Worm (Caenorhabditis elegans) whole organism, L2 larva: ENCODE measurements around the gene mdt-9.

Source experiments
- C34F6.9 ChIP-seq: fragments of 150-350 bp; optimal IDR thresholded peaks from 2 replicates; lab custom pipeline; 2014; ENCODE audit warnings: missing biosample characterization, missing genetic modification characterization
- F13H6.1 ChIP-seq: sonication (generic microtip); optimal IDR thresholded peaks from 2 replicates; lab custom pipeline; 2016; ENCODE audit warnings: missing genetic modification characterization, missing compliant biosample characterization
- R02D3.7 ChIP-seq: fragments of 150-350 bp; optimal IDR thresholded peaks from 2 replicates; lab custom pipeline; 2014; ENCODE audit warnings: missing biosample characterization, missing genetic modification characterization
- Y55F3AM.14 ChIP-seq: fragments of 200-800 bp; sonication (Bioruptor generic); optimal IDR thresholded peaks from 2 replicates; lab custom pipeline; 2018; ENCODE audit warnings: mild to moderate bottlenecking, missing genetic modification characterization, missing compliant biosample characterization
- ZK546.5 ChIP-seq: sonication (generic microtip); optimal IDR thresholded peaks from 2 replicates; lab custom pipeline; 2017; ENCODE audit warnings: missing biosample characterization, missing genetic modification characterization
- alr-1 ChIP-seq: fragments of 150-350 bp; optimal IDR thresholded peaks from 2 replicates; lab custom pipeline; 2014; ENCODE audit warnings: missing biosample characterization, missing genetic modification characterization
- aly-2 ChIP-seq: fragments of 150-350 bp; optimal IDR thresholded peaks from 2 replicates; lab custom pipeline; 2014; ENCODE audit warnings: missing biosample characterization, missing genetic modification characterization
- ama-1 ChIP-seq: fragments of 150-350 bp; optimal IDR thresholded peaks from 2 replicates; lab custom pipeline; 2018; ENCODE audit warnings: inconsistent platforms
- blmp-1 ChIP-seq: sonication (generic microtip); optimal IDR thresholded peaks from 2 replicates; lab custom pipeline; 2017; ENCODE audit warnings: missing genetic modification characterization, mild to moderate bottlenecking, missing compliant biosample characterization, antibody characterized with exemption, moderate library complexity; ENCODE audit not compliant: insufficient read depth
- ceh-16 ChIP-seq: fragments of 150-350 bp; optimal IDR thresholded peaks from 2 replicates; lab custom pipeline; 2014; ENCODE audit warnings: missing biosample characterization, missing genetic modification characterization
- ceh-82 ChIP-seq: fragments of 150-350 bp; optimal IDR thresholded peaks from 2 replicates; lab custom pipeline; 2014; ENCODE audit warnings: missing biosample characterization, missing genetic modification characterization
- crh-2 ChIP-seq: sonication (generic microtip); optimal IDR thresholded peaks from 2 replicates; lab custom pipeline; 2017; ENCODE audit warnings: missing biosample characterization, missing genetic modification characterization
- egl-27 ChIP-seq: sonication (generic microtip); optimal IDR thresholded peaks from 3 replicates; lab custom pipeline; 2017; ENCODE audit warnings: missing biosample characterization, missing genetic modification reagents, missing genetic modification characterization
- elt-3 ChIP-seq: sonication (generic microtip); optimal IDR thresholded peaks from 2 replicates; lab custom pipeline; 2017; ENCODE audit warnings: missing biosample characterization, missing genetic modification characterization
- fos-1 ChIP-seq: fragments of 150-350 bp; optimal IDR thresholded peaks from 2 replicates; lab custom pipeline; 2014; ENCODE audit warnings: missing biosample characterization, missing genetic modification characterization
- gmeb-1 ChIP-seq: fragments of 150-350 bp; optimal IDR thresholded peaks from 2 replicates; lab custom pipeline; 2014; ENCODE audit warnings: missing biosample characterization, missing genetic modification characterization
- lin-11 ChIP-seq: fragments of 150-350 bp; sonication (generic microtip); optimal IDR thresholded peaks from 2 replicates; lab custom pipeline; 2014; ENCODE audit warnings: missing biosample characterization, missing genetic modification characterization, inconsistent platforms, mixed read lengths
- lin-13 ChIP-seq: fragments of 150-350 bp; optimal IDR thresholded peaks from 2 replicates; lab custom pipeline; 2014; ENCODE audit warnings: missing biosample characterization, missing genetic modification reagents, missing genetic modification characterization
- lin-39 ChIP-seq: fragments of 150-350 bp; optimal IDR thresholded peaks from 2 replicates; lab custom pipeline; 2014; ENCODE audit warnings: missing biosample characterization, missing genetic modification reagents, missing genetic modification characterization
- lsy-2 ChIP-seq, 2 experiments: fragments of 150-350 bp in 1 of 2; sonication (generic microtip) in 1 of 2; optimal IDR thresholded peaks; 2 replicates each; lab custom pipeline; 2014 to 2017; ENCODE audit warnings: missing biosample characterization in 2 of 2, missing genetic modification characterization in 2 of 2
- mab-5 ChIP-seq: fragments of 150-350 bp; optimal IDR thresholded peaks from 2 replicates; lab custom pipeline; 2014; ENCODE audit warnings: missing biosample characterization, missing genetic modification characterization
- mbf-1 ChIP-seq: sonication (generic microtip); optimal IDR thresholded peaks from 2 replicates; lab custom pipeline; 2017; ENCODE audit warnings: missing biosample characterization, missing genetic modification characterization
- mdl-1 ChIP-seq, 2 experiments: fragments of 150-350 bp in 1 of 2; sonication (generic microtip) in 1 of 2; optimal IDR thresholded peaks; 2 replicates each; lab custom pipeline; 2017; ENCODE audit warnings: missing biosample characterization in 2 of 2, missing genetic modification characterization in 2 of 2
- nhr-10 ChIP-seq: sonication (generic microtip); optimal IDR thresholded peaks from 2 replicates; lab custom pipeline; 2017; ENCODE audit warnings: missing biosample characterization, missing genetic modification characterization
- nhr-11 ChIP-seq: fragments of 150-350 bp; optimal IDR thresholded peaks from 2 replicates; lab custom pipeline; 2014; ENCODE audit warnings: missing biosample characterization, missing genetic modification characterization
- nhr-129 ChIP-seq: fragments of 150-350 bp; optimal IDR thresholded peaks from 2 replicates; lab custom pipeline; 2014; ENCODE audit warnings: missing biosample characterization, missing genetic modification characterization
- nhr-21 ChIP-seq: fragments of 150-350 bp; optimal IDR thresholded peaks from 2 replicates; lab custom pipeline; 2014; ENCODE audit warnings: missing biosample characterization, missing genetic modification characterization
- nhr-23 ChIP-seq: fragments of 150-350 bp; optimal IDR thresholded peaks from 2 replicates; lab custom pipeline; 2014; ENCODE audit warnings: missing biosample characterization, missing genetic modification reagents, missing genetic modification characterization
- nhr-237 ChIP-seq: fragments of 150-350 bp; optimal IDR thresholded peaks from 2 replicates; lab custom pipeline; 2014; ENCODE audit warnings: missing biosample characterization, missing genetic modification characterization
- nhr-25 ChIP-seq: fragments of 150-350 bp; sonication (generic microtip); optimal IDR thresholded peaks from 3 replicates; lab custom pipeline; 2014; ENCODE audit warnings: missing biosample characterization, missing genetic modification characterization
- nhr-6 ChIP-seq: fragments of 150-350 bp; optimal IDR thresholded peaks from 2 replicates; lab custom pipeline; 2014; ENCODE audit warnings: missing biosample characterization, missing genetic modification characterization
- nhr-77 ChIP-seq: fragments of 150-350 bp; optimal IDR thresholded peaks from 2 replicates; lab custom pipeline; 2014; ENCODE audit warnings: missing biosample characterization, missing genetic modification characterization
- peb-1 ChIP-seq: fragments of 150-350 bp; optimal IDR thresholded peaks from 2 replicates; lab custom pipeline; 2014; ENCODE audit warnings: missing biosample characterization, missing genetic modification characterization
- sem-4 ChIP-seq: fragments of 150-350 bp; optimal IDR thresholded peaks from 2 replicates; lab custom pipeline; 2014; ENCODE audit warnings: missing biosample characterization, missing genetic modification reagents, missing genetic modification characterization
- skn-1 ChIP-seq: sonication (generic microtip); optimal IDR thresholded peaks from 2 replicates; lab custom pipeline; 2017; ENCODE audit warnings: missing biosample characterization, missing genetic modification characterization
- sma-3 ChIP-seq: sonication (generic microtip); optimal IDR thresholded peaks from 2 replicates; lab custom pipeline; 2016; ENCODE audit warnings: missing genetic modification reagents, missing genetic modification characterization, missing compliant biosample characterization
- sma-9 ChIP-seq, 2 experiments: fragments of 150-350 bp in 1 of 2; sonication (generic microtip) in 1 of 2; optimal IDR thresholded peaks; 2 replicates each; lab custom pipeline; 2014 to 2016; ENCODE audit warnings: missing genetic modification characterization in 2 of 2, mild to moderate bottlenecking in 1 of 2, missing biosample characterization in 1 of 2, missing compliant biosample characterization in 1 of 2, missing genetic modification reagents in 1 of 2, moderate library complexity in 1 of 2
- snpc-4 ChIP-seq: fragments of 150-350 bp; optimal IDR thresholded peaks from 2 replicates; lab custom pipeline; 2014; ENCODE audit warnings: missing biosample characterization, missing genetic modification characterization
- unc-39 ChIP-seq: fragments of 150-350 bp; optimal IDR thresholded peaks from 2 replicates; lab custom pipeline; 2014; ENCODE audit warnings: missing biosample characterization, missing genetic modification characterization
- unc-55 ChIP-seq: fragments of 150-350 bp; sonication (generic microtip); optimal IDR thresholded peaks from 3 replicates; lab custom pipeline; 2014; ENCODE audit warnings: missing biosample characterization, missing genetic modification reagents, missing genetic modification characterization
- zag-1 ChIP-seq: fragments of 150-350 bp; optimal IDR thresholded peaks from 2 replicates; lab custom pipeline; 2014; ENCODE audit warnings: missing biosample characterization, missing genetic modification characterization
- ztf-4 ChIP-seq: fragments of 150-350 bp; optimal IDR thresholded peaks from 2 replicates; lab custom pipeline; 2014; ENCODE audit warnings: missing biosample characterization, missing genetic modification characterization

mdt-9 gene

ce11 chrIV:13394686-13395085 is 8.5 kb downstream of the mdt-9 start:
- peak; percentile 59 for TF ChIP-seq blmp-1 (tag; lab: Kevin White, UChicago)
- peak; percentile 8 for TF ChIP-seq fos-1 (tag; lab: Kevin White, UChicago)
- TF ChIP-seq Y55F3AM.14 (GFP tag; lab: Kevin White, UChicago), result no peak

DNA sequence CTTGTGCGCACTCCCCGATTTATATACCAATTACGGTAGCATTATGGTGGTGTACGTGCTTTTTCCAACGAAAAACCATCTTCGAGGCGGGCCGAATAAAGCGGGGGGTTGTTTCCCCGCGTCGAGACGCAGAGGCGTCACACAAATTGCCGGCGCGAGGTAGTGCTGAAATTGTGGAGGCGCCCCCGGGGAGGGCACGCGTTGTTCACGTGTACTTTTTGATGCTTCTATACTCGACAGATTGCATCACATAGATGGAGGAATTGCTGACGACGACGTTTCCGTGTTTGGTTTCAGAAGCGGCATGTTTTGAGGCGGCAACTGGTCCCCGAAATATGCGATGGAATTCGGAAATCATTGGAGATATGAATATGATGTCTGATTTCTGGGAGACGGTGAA is 9.1 kb downstream of the mdt-9 start:
- no peak for TF ChIP-seq nhr-237 (tag; lab: Kevin White, UChicago)
- no peak for TF ChIP-seq nhr-23 (tag; lab: Kevin White, UChicago)
- peak; percentile 86 for TF ChIP-seq unc-55 (GFP tag; lab: Kevin White, UChicago)
- peak; percentile 89 for TF ChIP-seq crh-2 (tag; lab: Kevin White, UChicago)
- TF ChIP-seq nhr-77 (tag; lab: Kevin White, UChicago), result no peak
- peak; percentile 100 for TF ChIP-seq nhr-129 (tag; lab: Kevin White, UChicago)
- TF ChIP-seq F13H6.1 (tag; lab: Kevin White, UChicago), result peak; percentile 91
- no peak for TF ChIP-seq skn-1 (tag; lab: Kevin White, UChicago)
- no peak for TF ChIP-seq elt-3
- peak; percentile 81 for TF ChIP-seq fos-1 (tag; lab: Kevin White, UChicago)
- peak; percentile 31 for TF ChIP-seq snpc-4 (tag; lab: Kevin White, UChicago)
- TF ChIP-seq sem-4 (tag; lab: Kevin White, UChicago), result peak; percentile 83
- TF ChIP-seq C34F6.9 (tag; lab: Kevin White, UChicago), result peak; percentile 87
- TF ChIP-seq sma-9 (GFP tag; optimal IDR thresholded peaks at IDR 0.05; lab: Kevin White, UChicago), result peak; percentile 99
- peak; percentile 33 for TF ChIP-seq sma-9 (tag; optimal IDR thresholded peaks at IDR 0.05; lab: Kevin White, UChicago)
- TF ChIP-seq nhr-6 (tag; lab: Kevin White, UChicago), result peak; percentile 31
- TF ChIP-seq lsy-2 (tag; optimal IDR thresholded peaks at IDR 0.05; lab: Kevin White, UChicago), result peak in 1 of 2 experiments; percentile 85
- TF ChIP-seq sma-3, result peak; percentile 97
- no peak for TF ChIP-seq nhr-10
- TF ChIP-seq zag-1, result peak; percentile 69
- TF ChIP-seq unc-39 (tag; lab: Kevin White, UChicago), result no peak
- peak; percentile 73 to 91 for TF ChIP-seq mdl-1 (tag; optimal IDR thresholded peaks at IDR 0.05; lab: Kevin White, UChicago)
- peak; percentile 69 for TF ChIP-seq gmeb-1
- peak; percentile 9 for TF ChIP-seq ceh-16
- TF ChIP-seq nhr-25 (tag; lab: Kevin White, UChicago), result peak; percentile 91
- no peak for TF ChIP-seq alr-1
- peak; percentile 94 for TF ChIP-seq egl-27 (tag; lab: Kevin White, UChicago)
- TF ChIP-seq lin-11 (tag; lab: Kevin White, UChicago), result peak; percentile 70
- TF ChIP-seq lin-13 (GFP tag; lab: Kevin White, UChicago), result peak; percentile 76
- peak; percentile 93 for TF ChIP-seq nhr-21
- no peak for TF ChIP-seq ceh-82 (tag; lab: Kevin White, UChicago)
- TF ChIP-seq blmp-1 (tag; lab: Kevin White, UChicago), result peak; percentile 60
- no peak for TF ChIP-seq mbf-1 (tag; lab: Kevin White, UChicago)
- peak; percentile 85 for TF ChIP-seq Y55F3AM.14 (GFP tag; lab: Kevin White, UChicago)
- TF ChIP-seq nhr-11, result no peak

- TF ChIP-seq nhr-23 (tag; lab: Kevin White, UChicago), result no peak
- no peak for TF ChIP-seq mab-5
- TF ChIP-seq lin-39, result no peak
- no peak for TF ChIP-seq snpc-4 (tag; lab: Kevin White, UChicago)
- no peak for TF ChIP-seq ztf-4 (tag; lab: Kevin White, UChicago)
- TF ChIP-seq sma-9 (GFP tag; optimal IDR thresholded peaks at IDR 0.05; lab: Kevin White, UChicago), result peak; percentile 63
- TF ChIP-seq sma-9 (tag; optimal IDR thresholded peaks at IDR 0.05; lab: Kevin White, UChicago), result no peak
- TF ChIP-seq nhr-25 (tag; lab: Kevin White, UChicago), result no peak
- TF ChIP-seq skn-1 (tag; lab: Kevin White, UChicago), result peak; percentile 54
- no peak for TF ChIP-seq elt-3
- no peak for TF ChIP-seq lin-13 (GFP tag; lab: Kevin White, UChicago)
- TF ChIP-seq R02D3.7 (tag; lab: Kevin White, UChicago), result no peak
- no peak for TF ChIP-seq nhr-11
- TF ChIP-seq peb-1, result no peak
- TF ChIP-seq fos-1 (tag; lab: Kevin White, UChicago), result peak; percentile 35
- TF ChIP-seq nhr-21, result peak; percentile 2
- no peak for TF ChIP-seq ZK546.5
- peak; percentile 20 for TF ChIP-seq sma-3
- TF ChIP-seq crh-2 (tag; lab: Kevin White, UChicago), result peak; percentile 66
- TF ChIP-seq ceh-16, result no peak
- TF ChIP-seq F13H6.1 (tag; lab: Kevin White, UChicago), result peak; percentile 17
- no peak for TF ChIP-seq gmeb-1
- no peak for TF ChIP-seq aly-2
- no peak for TF ChIP-seq ama-1 (lab: Kevin White, UChicago)
- peak in 1 of 2 experiments; percentile 18 for TF ChIP-seq lsy-2 (tag; optimal IDR thresholded peaks at IDR 0.05; lab: Kevin White, UChicago)
- peak; percentile 73 for TF ChIP-seq nhr-129 (tag; lab: Kevin White, UChicago)
Observed at ce11 chrIV:13396375-13396774, 10.2 kb downstream of the mdt-9 start.
